Worm (Caenorhabditis elegans) whole organism, midembryonic: ENCODE data around the gene srj-10.

Experiments
- flt-1 ChIP-seq: fragments of 200-800 bp; sonication (Bioruptor generic); IDR thresholded peaks from 2 replicates; pipeline ENCODE4 v1.3.6; 2022; ENCODE audit warnings: missing genetic modification characterization, missing compliant biosample characterization
- ztf-29 ChIP-seq: fragments of 200-800 bp; sonication (Bioruptor generic); IDR thresholded peaks from 2 replicates; pipeline ENCODE4 v1.3.6; 2022; ENCODE audit warnings: missing genetic modification reagents, missing genetic modification characterization, missing compliant biosample characterization

ce11 chrV:16115381-16115780 is 41.6 kb upstream of the srj-10 start, which contains the start of gene str-25:
- TF ChIP-seq flt-1 (GFP tag; lab: Robert Waterston, UW) (no peak), ztf-29 (GFP tag; lab: Robert Waterston, UW) (no peak)
